Fruit fly (Drosophila melanogaster): ENCODE data around the gene CG43445.
A peak's percentile ranks its signal among the peaks of the same experiment; 100 is the strongest.

The CG43445 gene

dm6 chr3R:17943359-17944232 is 32.4 kb downstream of the CG43445 start (continued):
- TF ChIP-seq CG1024 (GFP tag; IDR thresholded peaks at IDR 0.05) (0 out of 2 replicates have a peak, but pooled peaks have one; percentile 14), gt (GFP tag; IDR thresholded peaks at IDR 0.05) (no peak), CG11504 (tag; optimal IDR thresholded peaks at IDR 0.05) (peak; percentile 59), Nf-YB (GFP tag; optimal IDR thresholded peaks at IDR 0.05) (peak; percentile 97), CG6683 (GFP tag; optimal IDR thresholded peaks at IDR 0.05) (no peak), CG7786 (GFP tag; optimal IDR thresholded peaks at IDR 0.05) (peak; percentile 51), Lpt (GFP tag; optimal IDR thresholded peaks at IDR 0.05) (no peak), Hey (tag; optimal IDR thresholded peaks at IDR 0.05) (no peak), CG3995 (GFP tag; optimal IDR thresholded peaks at IDR 0.05) (no peak), gsb (GFP tag; IDR thresholded peaks at IDR 0.05) (no peak), Hr51 (GFP tag; optimal IDR thresholded peaks at IDR 0.05) (peak in 1 of 2 experiments; percentile 62), mam (GFP tag; optimal IDR thresholded peaks at IDR 0.05) (peak; percentile 28), CG5245 (GFP tag; optimal IDR thresholded peaks at IDR 0.05) (peak; percentile 30), E2f1 (GFP tag; IDR thresholded peaks at IDR 0.05) (no peak), Sry-δ (GFP tag; optimal IDR thresholded peaks at IDR 0.05) (peak; percentile 6), Jarid2 (GFP tag; optimal IDR thresholded peaks at IDR 0.05) (peak; percentile 95), CG9215 (GFP tag; IDR thresholded peaks at IDR 0.05) (peak; percentile 39; the same call in 1 of the 2 replicates), Blimp-1 (GFP tag; optimal IDR thresholded peaks at IDR 0.05) (peak; percentile 38), fd96Cb (tag; optimal IDR thresholded peaks at IDR 0.05) (peak; percentile 61), Atf6 (GFP tag; IDR thresholded peaks at IDR 0.05) (no peak), sob (GFP tag; IDR thresholded peaks at IDR 0.05) (no peak), CG17568 (GFP tag; optimal IDR thresholded peaks at IDR 0.05) (peak; percentile 47), CG33557 (GFP tag; optimal IDR thresholded peaks at IDR 0.05) (no peak), ATbp (GFP tag; optimal IDR thresholded peaks at IDR 0.05) (peak; percentile 40), CG6254 (GFP tag; optimal IDR thresholded peaks at IDR 0.05) (peak; percentile 1), Elba2 (GFP tag; optimal IDR thresholded peaks at IDR 0.05) (no peak), Sin3A (optimal IDR thresholded peaks at IDR 0.05) (no peak), CG1603 (tag; optimal IDR thresholded peaks at IDR 0.05) (peak; percentile 64), Fer3 (tag; optimal IDR thresholded peaks at IDR 0.05) (peak; percentile 31), fru (optimal IDR thresholded peaks at IDR 0.05) (no peak), klu (GFP tag; IDR thresholded peaks at IDR 0.05) (no peak), CG15696 (tag; optimal IDR thresholded peaks at IDR 0.05) (peak; percentile 51), CG9876 (GFP tag; optimal IDR thresholded peaks at IDR 0.05) (peak; percentile 25), Sry-β (GFP tag; optimal IDR thresholded peaks at IDR 0.05) (no peak), Bgb (GFP tag; IDR thresholded peaks at IDR 0.05; ENCODE audit: partially characterized antibody) (peak; percentile 16; the same call in 1 of the 2 replicates), vvl (GFP tag; IDR thresholded peaks at IDR 0.05) (peak; percentile 32; the same call in 1 of the 2 replicates), Dip2 (GFP tag; IDR thresholded peaks at IDR 0.05) (no peak), Oli (tag; optimal IDR thresholded peaks at IDR 0.05) (peak; percentile 46), Nf-YA (GFP tag; IDR thresholded peaks at IDR 0.05) (peak; percentile 59), CG5180 (GFP tag; optimal IDR thresholded peaks at IDR 0.05) (no peak), CG6654 (GFP tag; optimal IDR thresholded peaks at IDR 0.05) (no peak), dm (GFP tag; optimal IDR thresholded peaks at IDR 0.05) (peak; percentile 26), CG10209 (GFP tag; optimal IDR thresholded peaks at IDR 0.05) (peak; percentile 38), Optix (GFP tag; IDR thresholded peaks at IDR 0.05) (peak; percentile 21; the same call in 1 of the 3 replicates), Atf-2 (GFP tag; optimal IDR thresholded peaks at IDR 0.05) (peak; percentile 57), D19A (tag; optimal IDR thresholded peaks at IDR 0.05) (peak; percentile 42), Antp (GFP tag; optimal IDR thresholded peaks at IDR 0.05) (peak; percentile 57), CG7963 (GFP tag; IDR thresholded peaks at IDR 0.05; ENCODE audit: partially characterized antibody) (no peak), Myb (GFP tag; optimal IDR thresholded peaks at IDR 0.05) (peak; percentile 24)

All from whole organism, embryonic.